Fruit fly (Drosophila melanogaster) whole organism, embryonic: ENCODE data around the gene CG10274.
A peak's percentile ranks its signal among the peaks of the same experiment; 100 is the strongest.

Experiments used
- Asciz ChIP-seq: fragments of 200-800 bp; sonication (Bioruptor generic); optimal IDR thresholded peaks from 2 replicates; lab custom pipeline; 2017; ENCODE audit warnings: missing biosample characterization, mild to moderate bottlenecking, missing genetic modification characterization, missing genetic modification reagents
- CG10462 ChIP-seq: fragments of 200-800 bp; sonication (Bioruptor generic); optimal IDR thresholded peaks from 2 replicates; lab custom pipeline; 2016; ENCODE audit warnings: missing biosample characterization, missing genetic modification characterization
- CG10654 ChIP-seq: fragments of 200-800 bp; sonication (Bioruptor generic); optimal IDR thresholded peaks from 2 replicates; lab custom pipeline; 2016; ENCODE audit warnings: missing biosample characterization, missing genetic modification characterization
- CG11093 ChIP-seq: fragments of 200-800 bp; sonication (Bioruptor generic); IDR thresholded peaks from 3 replicates; pipeline ENCODE4 v1.3.6; 2022; ENCODE audit warnings: missing biosample characterization, missing genetic modification characterization
- CG11695 ChIP-seq: fragments of 200-800 bp; sonication (Bioruptor generic); IDR thresholded peaks from 3 replicates; pipeline ENCODE4 v1.3.6; 2022; ENCODE audit warnings: missing biosample characterization, missing genetic modification characterization
- CG12219 ChIP-seq: fragments of 200-800 bp; sonication (Bioruptor generic); optimal IDR thresholded peaks from 3 replicates; lab custom pipeline; 2018; ENCODE audit warnings: missing biosample characterization, mild to moderate bottlenecking, missing genetic modification characterization
- CG17328 ChIP-seq: fragments of 200-800 bp; sonication (Bioruptor generic); IDR thresholded peaks from 2 replicates; pipeline ENCODE4 v1.3.6; 2022; ENCODE audit warnings: missing biosample characterization, missing genetic modification characterization
- CG18262 ChIP-seq: fragments of 200-800 bp; optimal IDR thresholded peaks from 3 replicates; lab custom pipeline; 2019; ENCODE audit warnings: missing biosample characterization, mild to moderate bottlenecking, missing genetic modification characterization, moderate library complexity
- CG30020 ChIP-seq: fragments of 200-800 bp; optimal IDR thresholded peaks from 2 replicates; lab custom pipeline; 2019; ENCODE audit warnings: missing biosample characterization, mild to moderate bottlenecking, missing genetic modification characterization, moderate library complexity
- CG3065 ChIP-seq: fragments of 200-800 bp; sonication (Bioruptor generic); optimal IDR thresholded peaks from 2 replicates; lab custom pipeline; 2016; ENCODE audit warnings: missing biosample characterization, missing genetic modification characterization
- CG31388 ChIP-seq: fragments of 200-800 bp; sonication (Bioruptor generic); optimal IDR thresholded peaks from 2 replicates; lab custom pipeline; 2016; ENCODE audit warnings: missing biosample characterization, missing genetic modification characterization
- CG32532 ChIP-seq: fragments of 200-800 bp; sonication (Bioruptor generic); IDR thresholded peaks from 2 replicates; pipeline ENCODE4 v1.3.6; 2022; ENCODE audit warnings: missing biosample characterization, missing genetic modification characterization
- CG34376 ChIP-seq: fragments of 200-800 bp; sonication (Bioruptor generic); optimal IDR thresholded peaks from 2 replicates; lab custom pipeline; 2018; ENCODE audit warnings: missing biosample characterization, mild to moderate bottlenecking, missing genetic modification characterization
- CG4360 ChIP-seq: fragments of 200-800 bp; sonication (Bioruptor generic); IDR thresholded peaks from 2 replicates; pipeline ENCODE4 v1.3.6; 2022; ENCODE audit warnings: missing biosample characterization, missing genetic modification characterization
- CG6254 ChIP-seq: fragments of 200-800 bp; sonication (Bioruptor generic); optimal IDR thresholded peaks from 3 replicates; lab custom pipeline; 2017; ENCODE audit warnings: mild to moderate bottlenecking, missing biosample characterization, missing genetic modification reagents, missing genetic modification characterization
- CG6791 ChIP-seq: fragments of 200-800 bp; sonication (Bioruptor generic); IDR thresholded peaks from 3 replicates; pipeline ENCODE4 v1.3.6; 2022; ENCODE audit warnings: missing biosample characterization, missing genetic modification characterization; ENCODE audit not compliant: partially characterized antibody
- CG7556 ChIP-seq: fragments of 200-800 bp; sonication (Bioruptor generic); optimal IDR thresholded peaks from 2 replicates; lab custom pipeline; 2017; ENCODE audit warnings: missing biosample characterization, mild to moderate bottlenecking, missing genetic modification characterization
- CG7928 ChIP-seq: fragments of 200-800 bp; sonication (Bioruptor generic); optimal IDR thresholded peaks from 2 replicates; lab custom pipeline; 2017; ENCODE audit warnings: missing biosample characterization, mild to moderate bottlenecking, missing genetic modification characterization
- CG7987 ChIP-seq: fragments of 200-800 bp; sonication (Bioruptor generic); optimal IDR thresholded peaks from 2 replicates; lab custom pipeline; 2018; ENCODE audit warnings: missing biosample characterization, mild to moderate bottlenecking, missing genetic modification characterization, moderate library complexity
- CG8924 ChIP-seq: fragments of 200-800 bp; optimal IDR thresholded peaks from 3 replicates; lab custom pipeline; 2019; ENCODE audit warnings: missing biosample characterization, mild to moderate bottlenecking, missing genetic modification characterization, moderate library complexity
- CG9727 ChIP-seq: fragments of 200-800 bp; sonication (Bioruptor generic); optimal IDR thresholded peaks from 3 replicates; lab custom pipeline; 2017; ENCODE audit warnings: missing biosample characterization, mild to moderate bottlenecking, missing genetic modification characterization
- CTCF ChIP-seq: fragments of 200-800 bp; sonication (Bioruptor generic); optimal IDR thresholded peaks from 2 replicates; lab custom pipeline; 2017; ENCODE audit warnings: missing biosample characterization, mild to moderate bottlenecking, missing genetic modification characterization, moderate library complexity
- Chrac-16 ChIP-seq: fragments of 200-800 bp; sonication (Bioruptor generic); optimal IDR thresholded peaks from 3 replicates; lab custom pipeline; 2016; ENCODE audit warnings: missing biosample characterization, missing genetic modification characterization
- CrebB ChIP-seq: fragments of 200-800 bp; sonication (Bioruptor generic); optimal IDR thresholded peaks from 3 replicates; lab custom pipeline; 2018; ENCODE audit warnings: missing biosample characterization, mild to moderate bottlenecking, missing genetic modification characterization
- D19B ChIP-seq: fragments of 200-800 bp; sonication (Bioruptor generic); optimal IDR thresholded peaks from 2 replicates; lab custom pipeline; 2017; ENCODE audit warnings: missing biosample characterization, mild to moderate bottlenecking, missing genetic modification characterization
- Drgx ChIP-seq: fragments of 200-800 bp; sonication (Bioruptor generic); IDR thresholded peaks from 2 replicates; pipeline ENCODE4 v1.3.6; 2022; ENCODE audit warnings: missing biosample characterization, missing genetic modification characterization
- Fer3 ChIP-seq: fragments of 200-800 bp; sonication (Bioruptor generic); optimal IDR thresholded peaks from 2 replicates; lab custom pipeline; 2018; ENCODE audit warnings: missing biosample characterization, mild to moderate bottlenecking, missing genetic modification characterization, moderate library complexity
- GATAe ChIP-seq: fragments of 200-800 bp; sonication (Bioruptor generic); conservative IDR thresholded peaks from 2 replicates; pipeline ENCODE4 v1.3.6; 2022; ENCODE audit warnings: missing biosample characterization, missing genetic modification characterization
- H15 ChIP-seq: fragments of 200-800 bp; sonication (Bioruptor generic); IDR thresholded peaks from 3 replicates; pipeline ENCODE4 v1.3.6; 2022; ENCODE audit warnings: missing biosample characterization, missing genetic modification characterization
- HLH3B ChIP-seq: fragments of 200-800 bp; sonication (Bioruptor generic); IDR thresholded peaks from 2 replicates; pipeline ENCODE4 v1.3.6; 2022; ENCODE audit warnings: missing biosample characterization, missing genetic modification characterization
- HLH4C ChIP-seq: fragments of 200-800 bp; sonication (Bioruptor generic); IDR thresholded peaks from 3 replicates; pipeline ENCODE4 v1.3.6; 2022; ENCODE audit warnings: missing biosample characterization, missing genetic modification characterization; ENCODE audit not compliant: partially characterized antibody
- Kr ChIP-seq: fragments of 200-800 bp; sonication (Bioruptor generic); optimal IDR thresholded peaks from 2 replicates; lab custom pipeline; 2017; ENCODE audit warnings: missing biosample characterization, mild to moderate bottlenecking, missing genetic modification characterization
- PHDP ChIP-seq: fragments of 200-800 bp; sonication (Bioruptor generic); optimal IDR thresholded peaks from 3 replicates; lab custom pipeline; 2018; ENCODE audit warnings: missing biosample characterization, mild to moderate bottlenecking, missing genetic modification characterization, moderate library complexity
- Sox100B ChIP-seq: fragments of 200-800 bp; sonication (Bioruptor generic); optimal IDR thresholded peaks from 3 replicates; lab custom pipeline; 2018; ENCODE audit warnings: missing biosample characterization, mild to moderate bottlenecking, missing genetic modification characterization
- Stat92E ChIP-seq, 3 experiments: fragments of >200 bp in 2 of 3; fragments of 200-800 bp in 1 of 3; sonication (Bioruptor generic) in 1 of 3; optimal IDR thresholded peaks; 2 replicates each; lab custom pipeline; 2017 to 2019; ENCODE audit warnings: missing biosample characterization in 3 of 3, missing genetic modification characterization in 3 of 3, mild to moderate bottlenecking in 1 of 3, moderate library complexity in 1 of 3
- TFAM ChIP-seq: fragments of 200-800 bp; sonication (Bioruptor generic); optimal IDR thresholded peaks from 2 replicates; lab custom pipeline; 2017; ENCODE audit warnings: missing biosample characterization, missing genetic modification characterization, inconsistent platforms
- Trl ChIP-seq, 3 experiments: fragments of >200 bp in 2 of 3; fragments of 200-800 bp in 1 of 3; sonication (Bioruptor generic) in 1 of 3; optimal IDR thresholded peaks; 2 replicates in 1 of 3; 3 replicates in 2 of 3; lab custom pipeline; 2016 to 2017; ENCODE audit warnings: missing biosample characterization in 1 of 3, missing genetic modification characterization in 1 of 3
- btn ChIP-seq: fragments of 200-800 bp; sonication (Bioruptor generic); optimal IDR thresholded peaks from 2 replicates; lab custom pipeline; 2016; ENCODE audit warnings: missing biosample characterization, missing genetic modification characterization
- cad ChIP-seq: fragments of >200 bp; optimal IDR thresholded peaks from 2 replicates; lab custom pipeline; 2017; ENCODE audit warnings: missing biosample characterization, missing genetic modification characterization
- chif ChIP-seq, 2 experiments: fragments of 200-800 bp; sonication (Bioruptor generic); optimal IDR thresholded peaks; 3 replicates each; lab custom pipeline; 2016; ENCODE audit warnings: missing biosample characterization in 2 of 2, missing genetic modification characterization in 2 of 2
- crol ChIP-seq: fragments of 200-800 bp; sonication (Bioruptor generic); IDR thresholded peaks from 2 replicates; pipeline ENCODE4 v1.3.6; 2022; ENCODE audit warnings: missing biosample characterization, missing genetic modification characterization
- gsb ChIP-seq: fragments of 200-800 bp; sonication (Bioruptor generic); IDR thresholded peaks from 2 replicates; pipeline ENCODE4 v1.3.6; 2022; ENCODE audit warnings: missing biosample characterization, missing genetic modification characterization
- jigr1 ChIP-seq: fragments of 200-800 bp; sonication (Bioruptor generic); IDR thresholded peaks from 3 replicates; pipeline ENCODE4 v1.3.6; 2022; ENCODE audit warnings: missing biosample characterization, missing genetic modification characterization
- lov ChIP-seq, 2 experiments: fragments of 200-800 bp in 1 of 2; fragments of >200 bp in 1 of 2; sonication (Bioruptor generic) in 1 of 2; IDR thresholded peaks in 1 of 2; optimal IDR thresholded peaks in 1 of 2; 2 replicates in 1 of 2; 3 replicates in 1 of 2; pipeline versions ENCODE4 v1.3.6 to Lab custom; 2017 to 2022; ENCODE audit warnings: missing biosample characterization in 1 of 2, missing genetic modification characterization in 1 of 2
- mld ChIP-seq: fragments of 200-800 bp; sonication (Bioruptor generic); IDR thresholded peaks from 3 replicates; pipeline ENCODE4 v1.3.6; 2022; ENCODE audit warnings: missing biosample characterization, missing genetic modification characterization; ENCODE audit not compliant: partially characterized antibody
- org-1 ChIP-seq: fragments of 200-800 bp; sonication (Bioruptor generic); optimal IDR thresholded peaks from 2 replicates; lab custom pipeline; 2017; ENCODE audit warnings: missing biosample characterization, missing genetic modification characterization
- pan ChIP-seq, 4 experiments: fragments of >200 bp in 3 of 4; fragments of 200-800 bp in 1 of 4; sonication (Bioruptor generic) in 1 of 4; optimal IDR thresholded peaks in 3 of 4; IDR thresholded peaks in 1 of 4; 2 replicates each; pipeline versions ENCODE4 v1.3.6 to Lab custom; 2017 to 2022; ENCODE audit warnings: missing biosample characterization in 2 of 4, missing genetic modification characterization in 2 of 4, mixed read lengths in 1 of 4
- phol ChIP-seq: fragments of 200-800 bp; sonication (Bioruptor generic); optimal IDR thresholded peaks from 3 replicates; lab custom pipeline; 2018; ENCODE audit warnings: missing biosample characterization, mild to moderate bottlenecking, missing genetic modification characterization, moderate library complexity
- sens-2 ChIP-seq: fragments of 200-800 bp; sonication (Bioruptor generic); IDR thresholded peaks from 2 replicates; pipeline ENCODE4 v1.3.6; 2022; ENCODE audit warnings: missing biosample characterization, missing genetic modification characterization
- sisA ChIP-seq: fragments of 200-800 bp; sonication (Bioruptor generic); IDR thresholded peaks from 2 replicates; pipeline ENCODE4 v1.3.6; 2022; ENCODE audit warnings: missing biosample characterization, missing genetic modification characterization
- slbo ChIP-seq: fragments of 200-800 bp; sonication (Bioruptor generic); IDR thresholded peaks from 2 replicates; pipeline ENCODE4 v1.3.6; 2022; ENCODE audit warnings: missing biosample characterization, missing genetic modification characterization

CG10274 gene

dm6 chr3L:6217212-6217611 lies 35.6 kb upstream of the CG10274 start (continued):
- no peak for TF ChIP-seq cad (GFP tag; lab: Kevin White, UChicago)
- no peak for TF ChIP-seq pan (optimal IDR thresholded peaks at IDR 0.05; lab: Kevin White, UChicago)
- peak in 1 of 2 experiments; percentile 76 for TF ChIP-seq pan (GFP tag; optimal IDR thresholded peaks at IDR 0.05 in 1 of 2, IDR thresholded peaks at IDR 0.05 in 1 of 2)
- peak; percentile 63 for TF ChIP-seq Chrac-16 (GFP tag; lab: Kevin White, UChicago)
- no peak for TF ChIP-seq GATAe (GFP tag; lab: Robert Waterston, UW)
- peak; percentile 5 for TF ChIP-seq CG30020
- no peak for TF ChIP-seq CrebB (tag; lab: Kevin White, UChicago)
- TF ChIP-seq CG7556 (GFP tag; lab: Kevin White, UChicago) = peak; percentile 65
- TF ChIP-seq H15 = 0 out of 3 replicates have a peak, but pooled peaks have one; percentile 21
- TF ChIP-seq sens-2 = peak; percentile 48; the same call in 1 of the 2 replicates
- TF ChIP-seq HLH4C (GFP tag; lab: Robert Waterston, UW) = no peak
- TF ChIP-seq lov (optimal IDR thresholded peaks at IDR 0.05; lab: Kevin White, UChicago) = no peak
- TF ChIP-seq lov (GFP tag; IDR thresholded peaks at IDR 0.05; lab: Robert Waterston, UW) = 0 out of 3 replicates have a peak, but pooled peaks have one; percentile 47
- TF ChIP-seq chif (GFP tag; optimal IDR thresholded peaks at IDR 0.05; lab: Kevin White, UChicago) = peak; percentile 45 to 57
- peak; percentile 46 for TF ChIP-seq CG12219 (GFP tag; lab: Kevin White, UChicago)
- TF ChIP-seq CG4360 (GFP tag; lab: Robert Waterston, UW) = peak; percentile 33
- TF ChIP-seq Asciz (GFP tag; lab: Kevin White, UChicago) = peak; percentile 68
- no peak for TF ChIP-seq crol
- TF ChIP-seq PHDP (tag; lab: Kevin White, UChicago) = peak; percentile 69
- TF ChIP-seq CG3065 (GFP tag; lab: Kevin White, UChicago) = no peak
- peak; percentile 63 for TF ChIP-seq CG8924 (tag; lab: Kevin White, UChicago)
- TF ChIP-seq jigr1 (GFP tag; lab: Robert Waterston, UW) = no peak
- no peak; the same call in 1 of the 2 replicates for TF ChIP-seq Drgx (GFP tag; lab: Robert Waterston, UW)
- no peak for TF ChIP-seq D19B
- TF ChIP-seq CG18262 (tag; lab: Kevin White, UChicago) = peak; percentile 90
- no peak for TF ChIP-seq CTCF (GFP tag; lab: Kevin White, UChicago)
- peak; percentile 48; the same call in 1 of the 3 replicates for TF ChIP-seq CG11093 (GFP tag; lab: Robert Waterston, UW)
- peak; percentile 89 for TF ChIP-seq CG17328 (GFP tag; lab: Robert Waterston, UW)
- peak; percentile 50 for TF ChIP-seq CG6254
- peak; percentile 41; the same call in 1 of the 2 replicates for TF ChIP-seq slbo (GFP tag; lab: Robert Waterston, UW)
- peak; percentile 69 for TF ChIP-seq HLH3B (GFP tag; lab: Robert Waterston, UW)
- peak; percentile 2 for TF ChIP-seq btn (GFP tag; lab: Kevin White, UChicago)
- TF ChIP-seq CG10654 (GFP tag; lab: Kevin White, UChicago) = peak; percentile 44
- peak; percentile 86 for TF ChIP-seq phol (tag; lab: Kevin White, UChicago)
- TF ChIP-seq CG32532 (GFP tag; lab: Robert Waterston, UW) = peak; percentile 35; the same call in 1 of the 2 replicates
- TF ChIP-seq Fer3 = peak; percentile 59
- peak; percentile 70 for TF ChIP-seq CG11695
- TF ChIP-seq CG9727 (GFP tag; lab: Kevin White, UChicago) = peak; percentile 76

DNA sequence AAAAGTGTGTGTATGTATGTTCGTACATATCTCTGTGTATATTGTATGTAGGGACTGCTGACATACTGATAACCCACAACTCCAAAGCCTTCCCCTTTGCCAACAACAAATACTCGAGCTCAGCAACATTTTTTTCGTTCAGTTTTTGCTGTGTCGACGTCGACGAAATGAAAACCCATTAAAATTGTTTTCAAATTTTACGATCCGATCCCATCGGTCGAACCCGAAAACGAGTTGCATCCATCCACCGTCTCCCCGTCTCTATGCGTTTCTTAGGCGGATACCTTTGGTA lies 35.1 kb upstream of the CG10274 start:
- TF ChIP-seq CG31388 (GFP tag; lab: Kevin White, UChicago) (no peak), mld (GFP tag; lab: Robert Waterston, UW) (no peak), Trl (optimal IDR thresholded peaks at IDR 0.05; lab: Kevin White, UChicago) (no peak), Trl (GFP tag; optimal IDR thresholded peaks at IDR 0.05; lab: Kevin White, UChicago) (no peak), gsb (GFP tag; lab: Robert Waterston, UW) (no peak), CG7928 (no peak), org-1 (GFP tag; lab: Kevin White, UChicago) (no peak), Sox100B (GFP tag; lab: Kevin White, UChicago) (no peak), CG6791 (GFP tag; lab: Robert Waterston, UW) (peak; percentile 34; the same call in 1 of the 3 replicates), CG4360 (GFP tag; lab: Robert Waterston, UW) (peak; percentile 33; the same call in 1 of the 2 replicates), CG10462 (GFP tag; lab: Kevin White, UChicago) (no peak), Kr (GFP tag; lab: Kevin White, UChicago) (peak; percentile 35), HLH3B (GFP tag; lab: Robert Waterston, UW) (no peak), TFAM (no peak), CG34376 (GFP tag; lab: Kevin White, UChicago) (peak; percentile 11), CG7987 (GFP tag; lab: Kevin White, UChicago) (no peak), sisA (GFP tag; lab: Robert Waterston, UW) (no peak), Stat92E (GFP tag; optimal IDR thresholded peaks at IDR 0.05; lab: Kevin White, UChicago) (no peak)
